Worm (Caenorhabditis elegans) whole organism, late embryonic: ENCODE data around the gene nhr-120.

Experiments
- C38D4.7 ChIP-seq: fragments of 200-800 bp; sonication (Bioruptor generic); optimal IDR thresholded peaks from 2 replicates; lab custom pipeline; 2018; ENCODE audit warnings: mild to moderate bottlenecking, missing genetic modification characterization, moderate library complexity, missing compliant biosample characterization
- F13H6.1 ChIP-seq: sonication (generic microtip); optimal IDR thresholded peaks from 2 replicates; lab custom pipeline; 2016; ENCODE audit warnings: missing genetic modification characterization, missing compliant biosample characterization
- K02D7.2 ChIP-seq: sonication (generic microtip); optimal IDR thresholded peaks from 2 replicates; lab custom pipeline; 2017; ENCODE audit warnings: mild to moderate bottlenecking, missing genetic modification characterization, missing compliant biosample characterization
- K09A11.1 ChIP-seq: sonication (generic microtip); optimal IDR thresholded peaks from 2 replicates; lab custom pipeline; 2017; ENCODE audit warnings: antibody characterized with exemption, mild to moderate bottlenecking, missing genetic modification characterization, missing compliant biosample characterization; ENCODE audit not compliant: insufficient read depth
- T23F11.4 ChIP-seq: fragments of 200-800 bp; sonication (Bioruptor generic); optimal IDR thresholded peaks from 2 replicates; lab custom pipeline; 2018; ENCODE audit warnings: mild to moderate bottlenecking, missing genetic modification characterization, missing compliant biosample characterization
- Y22D7AL.16 ChIP-seq: sonication (generic microtip); optimal IDR thresholded peaks from 2 replicates; lab custom pipeline; 2016; ENCODE audit warnings: missing genetic modification characterization, missing compliant biosample characterization
- ama-1 ChIP-seq: fragments of 150-350 bp; optimal IDR thresholded peaks from 2 replicates; lab custom pipeline; 2014
- ceh-14 ChIP-seq: sonication (generic microtip); optimal IDR thresholded peaks from 2 replicates; lab custom pipeline; 2016; ENCODE audit warnings: missing genotype, missing genetic modification characterization, missing compliant biosample characterization
- ceh-18 ChIP-seq: sonication (generic microtip); optimal IDR thresholded peaks from 2 replicates; lab custom pipeline; 2016; ENCODE audit warnings: missing genetic modification characterization, missing compliant biosample characterization
- ceh-19 ChIP-seq: fragments of 200-800 bp; sonication (Bioruptor generic); optimal IDR thresholded peaks from 2 replicates; lab custom pipeline; 2018; ENCODE audit warnings: mild to moderate bottlenecking, missing genetic modification characterization, missing compliant biosample characterization
- ceh-22 ChIP-seq: sonication (generic microtip); optimal IDR thresholded peaks from 2 replicates; lab custom pipeline; 2017; ENCODE audit warnings: missing biosample characterization, missing genetic modification characterization
- ceh-30 ChIP-seq: fragments of 150-350 bp; optimal IDR thresholded peaks from 2 replicates; lab custom pipeline; 2014; ENCODE audit warnings: missing biosample characterization, missing genetic modification characterization
- ceh-31 ChIP-seq: sonication (generic microtip); optimal IDR thresholded peaks from 2 replicates; lab custom pipeline; 2016; ENCODE audit warnings: missing genetic modification characterization, missing compliant biosample characterization
- ceh-34 ChIP-seq: sonication (generic microtip); optimal IDR thresholded peaks from 2 replicates; lab custom pipeline; 2016; ENCODE audit warnings: mild to moderate bottlenecking, missing genetic modification characterization, missing compliant biosample characterization
- ceh-45 ChIP-seq: fragments of 200-800 bp; sonication (Bioruptor generic); IDR thresholded peaks from 2 replicates; pipeline ENCODE4 v1.3.6; 2022; ENCODE audit warnings: missing genetic modification reagents, missing genetic modification characterization, missing compliant biosample characterization
- ceh-6 ChIP-seq: fragments of 200-800 bp; sonication (Bioruptor generic); optimal IDR thresholded peaks from 2 replicates; lab custom pipeline; 2018; ENCODE audit warnings: mild to moderate bottlenecking, missing genetic modification characterization, missing compliant biosample characterization
- che-1 ChIP-seq: sonication (generic microtip); optimal IDR thresholded peaks from 2 replicates; lab custom pipeline; 2016; ENCODE audit warnings: mild to moderate bottlenecking, missing genetic modification characterization, missing compliant biosample characterization
- dve-1 ChIP-seq: sonication (generic microtip); optimal IDR thresholded peaks from 2 replicates; lab custom pipeline; 2017; ENCODE audit warnings: antibody characterized with exemption, mild to moderate bottlenecking, missing genetic modification characterization, missing compliant biosample characterization
- elt-2 ChIP-seq: sonication (generic microtip); optimal IDR thresholded peaks from 2 replicates; lab custom pipeline; 2016; ENCODE audit warnings: missing genetic modification reagents, missing genetic modification characterization, missing compliant biosample characterization
- ets-4 ChIP-seq: sonication (generic microtip); optimal IDR thresholded peaks from 2 replicates; lab custom pipeline; 2016; ENCODE audit warnings: missing genetic modification characterization, missing compliant biosample characterization
- eyg-1 ChIP-seq: sonication (generic microtip); optimal IDR thresholded peaks from 2 replicates; lab custom pipeline; 2016; ENCODE audit warnings: missing genotype, missing genetic modification characterization, missing compliant biosample characterization
- fax-1 ChIP-seq: sonication (generic microtip); optimal IDR thresholded peaks from 2 replicates; lab custom pipeline; 2016; ENCODE audit warnings: missing genotype, missing genetic modification characterization, missing compliant biosample characterization
- fkh-10 ChIP-seq: fragments of 150-350 bp; optimal IDR thresholded peaks from 2 replicates; lab custom pipeline; 2014; ENCODE audit warnings: missing biosample characterization, missing genetic modification reagents, missing genetic modification characterization
- fkh-6 ChIP-seq: sonication (generic microtip); optimal IDR thresholded peaks from 2 replicates; lab custom pipeline; 2016; ENCODE audit warnings: missing genetic modification characterization, missing compliant biosample characterization
- hlh-13 ChIP-seq: fragments of 200-800 bp; sonication (Bioruptor generic); optimal IDR thresholded peaks from 2 replicates; lab custom pipeline; 2018; ENCODE audit warnings: mild to moderate bottlenecking, missing genetic modification characterization, missing compliant biosample characterization
- hlh-15 ChIP-seq: sonication (generic microtip); optimal IDR thresholded peaks from 2 replicates; lab custom pipeline; 2016; ENCODE audit warnings: missing genetic modification characterization, missing compliant biosample characterization
- hlh-30 ChIP-seq: sonication (generic microtip); optimal IDR thresholded peaks from 2 replicates; lab custom pipeline; 2017; ENCODE audit warnings: antibody characterized with exemption, missing genetic modification characterization, missing compliant biosample characterization; ENCODE audit not compliant: insufficient read depth
- hlh-8 ChIP-seq: sonication (generic microtip); optimal IDR thresholded peaks from 2 replicates; lab custom pipeline; 2016; ENCODE audit warnings: missing genotype, missing genetic modification characterization, missing compliant biosample characterization
- mec-3 ChIP-seq: sonication (generic microtip); optimal IDR thresholded peaks from 2 replicates; lab custom pipeline; 2016; ENCODE audit warnings: borderline replicate concordance, missing genetic modification characterization, missing compliant biosample characterization
- nfya-1 ChIP-seq: sonication (generic microtip); optimal IDR thresholded peaks from 2 replicates; lab custom pipeline; 2017; ENCODE audit warnings: missing genetic modification characterization, mild to moderate bottlenecking, missing compliant biosample characterization, antibody characterized with exemption, moderate library complexity
- nhr-232 ChIP-seq: sonication (generic microtip); optimal IDR thresholded peaks from 2 replicates; lab custom pipeline; 2016; ENCODE audit warnings: missing genetic modification characterization, missing compliant biosample characterization
- npax-4 ChIP-seq: sonication (generic microtip); optimal IDR thresholded peaks from 2 replicates; lab custom pipeline; 2016; ENCODE audit warnings: missing genetic modification characterization, missing compliant biosample characterization
- odd-2 ChIP-seq: sonication (generic microtip); optimal IDR thresholded peaks from 2 replicates; lab custom pipeline; 2017; ENCODE audit warnings: antibody characterized with exemption, mild to moderate bottlenecking, missing genetic modification characterization, missing compliant biosample characterization
- pax-1 ChIP-seq: fragments of 150-350 bp; optimal IDR thresholded peaks from 2 replicates; lab custom pipeline; 2014; ENCODE audit warnings: missing biosample characterization, missing genetic modification characterization
- pha-2 ChIP-seq: sonication (generic microtip); optimal IDR thresholded peaks from 2 replicates; lab custom pipeline; 2017; ENCODE audit warnings: mild to moderate bottlenecking, missing genetic modification characterization, missing compliant biosample characterization
- pha-4 ChIP-seq: fragments of 150-350 bp; optimal IDR thresholded peaks from 2 replicates; lab custom pipeline; 2018; ENCODE audit warnings: missing biosample characterization, missing genetic modification reagents, missing genetic modification characterization
- pqm-1 ChIP-seq: sonication (generic microtip); optimal IDR thresholded peaks from 2 replicates; lab custom pipeline; 2016; ENCODE audit warnings: missing genetic modification characterization, missing compliant biosample characterization
- ref-2 ChIP-seq: sonication (generic microtip); optimal IDR thresholded peaks from 2 replicates; lab custom pipeline; 2016; ENCODE audit warnings: missing genetic modification characterization, missing compliant biosample characterization
- rnt-1 ChIP-seq: sonication (generic microtip); optimal IDR thresholded peaks from 2 replicates; lab custom pipeline; 2016; ENCODE audit warnings: missing genetic modification characterization, missing compliant biosample characterization
- sox-2 ChIP-seq: fragments of 200-800 bp; sonication (Bioruptor generic); IDR thresholded peaks from 2 replicates; pipeline ENCODE4 v1.3.6; 2022; ENCODE audit warnings: missing genetic modification reagents, missing genetic modification characterization, missing compliant biosample characterization
- sox-4 ChIP-seq: sonication (generic microtip); optimal IDR thresholded peaks from 2 replicates; lab custom pipeline; 2017; ENCODE audit warnings: mild to moderate bottlenecking, missing genetic modification characterization, inconsistent platforms, missing compliant biosample characterization
- syd-9 ChIP-seq: sonication (generic microtip); optimal IDR thresholded peaks from 2 replicates; lab custom pipeline; 2016; ENCODE audit warnings: mild to moderate bottlenecking, missing genetic modification characterization, moderate library complexity, missing compliant biosample characterization
- tbx-2 ChIP-seq: sonication (generic microtip); optimal IDR thresholded peaks from 2 replicates; lab custom pipeline; 2016; ENCODE audit warnings: missing genetic modification characterization, missing compliant biosample characterization
- unc-3 ChIP-seq, 2 experiments: fragments of 200-800 bp in 1 of 2; sonication (Bioruptor generic) in 1 of 2; sonication (generic microtip) in 1 of 2; conservative IDR thresholded peaks in 1 of 2; optimal IDR thresholded peaks in 1 of 2; 2 replicates each; pipeline versions ENCODE4 v1.3.6 to Lab custom; 2016 to 2022; ENCODE audit warnings: missing compliant biosample characterization in 2 of 2, missing genetic modification characterization in 2 of 2, missing genetic modification reagents in 1 of 2
- unc-55 ChIP-seq: sonication (generic microtip); optimal IDR thresholded peaks from 2 replicates; lab custom pipeline; 2017; ENCODE audit warnings: missing biosample characterization, missing genetic modification reagents, missing genetic modification characterization
- unc-86 ChIP-seq: sonication (generic microtip); optimal IDR thresholded peaks from 2 replicates; lab custom pipeline; 2016; ENCODE audit warnings: missing genetic modification characterization, missing compliant biosample characterization

nhr-120 gene

DNA sequence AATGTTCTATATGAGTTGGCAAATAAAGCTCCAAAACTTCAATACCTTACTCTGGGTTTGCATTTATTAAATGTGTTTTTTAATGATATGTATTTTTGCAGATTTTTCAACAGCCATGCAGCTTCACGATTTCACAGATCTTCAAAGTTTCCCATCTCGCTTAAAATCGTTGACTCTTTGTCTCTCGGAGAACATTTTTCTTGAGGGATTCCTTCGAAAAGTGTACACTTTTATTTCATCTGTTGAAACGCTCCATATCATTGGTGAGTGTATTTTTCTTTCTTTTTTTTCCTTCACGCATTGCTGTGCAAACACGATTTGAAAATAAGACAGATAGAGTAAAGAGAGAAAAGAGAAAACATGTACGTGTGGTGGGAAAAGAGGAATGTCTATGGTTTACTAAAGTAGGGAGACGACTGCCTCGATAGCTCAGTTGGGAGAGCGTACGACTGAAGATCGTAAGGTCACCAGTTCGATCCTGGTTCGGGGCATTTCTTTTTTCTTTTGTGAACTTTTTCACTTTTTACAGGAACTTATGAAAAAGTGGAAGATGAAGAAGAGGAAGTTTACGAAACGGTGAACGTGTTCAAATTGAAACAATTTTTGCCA, 47.1 kb downstream of the nhr-120 start (continued):
- TF ChIP-seq nfya-1 (tag; lab: Kevin White, UChicago): peak; percentile 44
- TF ChIP-seq sox-2 (GFP tag; lab: Robert Waterston, UW): peak; percentile 82
- TF ChIP-seq pax-1: no peak
- TF ChIP-seq elt-2: peak; percentile 93
- peak; percentile 82 for TF ChIP-seq C38D4.7
- peak; percentile 87 for TF ChIP-seq ceh-34
- peak; percentile 49 for TF ChIP-seq odd-2 (tag; lab: Kevin White, UChicago)
- TF ChIP-seq ama-1: no peak
- TF ChIP-seq unc-3 (GFP tag; conservative IDR thresholded peaks at IDR 0.05; lab: Robert Waterston, UW): peak; percentile 89
- TF ChIP-seq unc-3 (tag; optimal IDR thresholded peaks at IDR 0.05; lab: Kevin White, UChicago): peak; percentile 80
- peak; percentile 94 for TF ChIP-seq syd-9 (tag; lab: Kevin White, UChicago)
- TF ChIP-seq ceh-22 (tag; lab: Kevin White, UChicago): no peak
- peak; percentile 92 for TF ChIP-seq fkh-6 (tag; lab: Kevin White, UChicago)
- TF ChIP-seq ets-4 (tag; lab: Kevin White, UChicago): peak; percentile 40
- TF ChIP-seq ceh-19 (GFP tag; lab: Kevin White, UChicago): peak; percentile 90
- peak; percentile 77 for TF ChIP-seq hlh-15 (tag; lab: Kevin White, UChicago)
- peak; percentile 77 for TF ChIP-seq npax-4
- TF ChIP-seq rnt-1 (tag; lab: Kevin White, UChicago): peak; percentile 79
- peak; percentile 67 for TF ChIP-seq fax-1
- TF ChIP-seq che-1 (tag; lab: Kevin White, UChicago): peak; percentile 88
- TF ChIP-seq mec-3: no peak
- peak; percentile 83 for TF ChIP-seq K02D7.2
- TF ChIP-seq pqm-1 (tag; lab: Kevin White, UChicago): peak; percentile 83
- no peak for TF ChIP-seq pha-4 (tag; lab: Kevin White, UChicago)
- peak; percentile 46 for TF ChIP-seq hlh-8
- TF ChIP-seq sox-4 (tag; lab: Kevin White, UChicago): peak; percentile 84
- TF ChIP-seq fkh-10 (GFP tag; lab: Kevin White, UChicago): peak; percentile 81
- TF ChIP-seq eyg-1 (tag; lab: Kevin White, UChicago): peak; percentile 74
- no peak for TF ChIP-seq ceh-30 (tag; lab: Kevin White, UChicago)
- TF ChIP-seq dve-1: peak; percentile 66
- peak; percentile 73 for TF ChIP-seq pha-2
- TF ChIP-seq tbx-2 (tag; lab: Kevin White, UChicago): peak; percentile 79
- peak; percentile 92 for TF ChIP-seq ref-2 (tag; lab: Kevin White, UChicago)
- TF ChIP-seq ceh-45 (GFP tag; lab: Robert Waterston, UW): peak; percentile 94
- TF ChIP-seq ceh-31 (tag; lab: Kevin White, UChicago): peak; percentile 54
- TF ChIP-seq T23F11.4 (GFP tag; lab: Kevin White, UChicago): peak; percentile 79
- TF ChIP-seq nhr-232 (tag; lab: Kevin White, UChicago): peak; percentile 86
- peak; percentile 84 for TF ChIP-seq unc-86 (tag; lab: Kevin White, UChicago)
- TF ChIP-seq F13H6.1 (tag; lab: Kevin White, UChicago): peak; percentile 74
- peak; percentile 74 for TF ChIP-seq Y22D7AL.16 (tag; lab: Kevin White, UChicago)
- peak; percentile 85 for TF ChIP-seq ceh-6
- TF ChIP-seq hlh-30 (tag; lab: Kevin White, UChicago): peak; percentile 25
- peak; percentile 81 for TF ChIP-seq ceh-14

DNA sequence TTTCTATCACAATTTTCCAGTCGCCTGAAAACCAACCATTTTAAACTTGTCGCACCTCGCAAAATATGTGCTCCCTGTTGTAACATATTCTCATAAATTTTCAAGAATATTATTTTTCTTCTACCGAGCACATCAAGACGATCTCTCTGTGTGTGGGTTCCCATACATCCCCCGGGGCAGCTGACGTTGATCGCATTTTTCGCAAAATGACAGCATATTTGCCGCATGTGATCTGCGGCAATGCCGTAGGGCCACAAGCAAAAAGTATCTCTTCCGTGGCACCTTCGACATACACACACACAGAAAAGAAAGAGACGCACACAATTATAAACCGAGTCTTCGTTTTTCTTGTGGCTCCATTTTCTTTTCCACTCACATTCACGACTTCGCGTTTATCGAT, 48.7 kb downstream of the nhr-120 start:
- peak; percentile 76 for TF ChIP-seq ceh-18
- TF ChIP-seq K09A11.1 (tag; lab: Kevin White, UChicago): no peak
- peak; percentile 59 for TF ChIP-seq rnt-1 (tag; lab: Kevin White, UChicago)
- no peak for TF ChIP-seq hlh-13 (GFP tag; lab: Kevin White, UChicago)
- TF ChIP-seq unc-55: peak; percentile 42
